Fruit fly (Drosophila melanogaster): ENCODE data around the gene Mrgn1.

Gene Mrgn1

dm6 chrX:13748906-13749872 is 27.4 kb upstream of the Mrgn1 start:
- TF ChIP-seq noc (tag; optimal IDR thresholded peaks at IDR 0.05), result peak; percentile 82

- no peak for TF ChIP-seq noc (tag; optimal IDR thresholded peaks at IDR 0.05)
These were observed 26.1 kb upstream of the Mrgn1 start for dm6 chrX:13747635-13748467.

- no peak for TF ChIP-seq noc (tag; optimal IDR thresholded peaks at IDR 0.05)
These were observed 25.3 kb upstream of the Mrgn1 start for dm6 chrX:13747052-13747451.

dm6 chrX:13744599-13745052 is 22.8 kb upstream of the Mrgn1 start, which contains the start of gene Grip91:
TSS of gene Grip91 (minus strand) at chrX:13744683.
- TF ChIP-seq noc (tag; optimal IDR thresholded peaks at IDR 0.05), result no peak

dm6 chrX:13740992-13741391 is 19.2 kb upstream of the Mrgn1 start:
- TF ChIP-seq noc (tag; optimal IDR thresholded peaks at IDR 0.05), result no peak

- peak; percentile 15 for TF ChIP-seq noc (tag; optimal IDR thresholded peaks at IDR 0.05)
These were observed 18.3 kb upstream of the Mrgn1 start for dm6 chrX:13740062-13740461.

- TF ChIP-seq noc (tag; optimal IDR thresholded peaks at IDR 0.05), result peak; percentile 95
These were observed 17.7 kb upstream of the Mrgn1 start, which contains the start of gene CG11151 for dm6 chrX:13739411-13739888. TSS of gene CG11151 (plus strand) at chrX:13739744.

dm6 chrX:13737939-13738338 is 16.2 kb upstream of the Mrgn1 start, which contains the start of gene CG11134:
TSS of gene CG11134 (plus strand) at chrX:13737942.
- TF ChIP-seq noc (tag; optimal IDR thresholded peaks at IDR 0.05), result no peak

dm6 chrX:13736174-13736482 is 14.4 kb upstream of the Mrgn1 start, which contains the start of gene g:
TSS of gene g (minus strand) at chrX:13736278.
- TF ChIP-seq noc (tag; optimal IDR thresholded peaks at IDR 0.05), result no peak

dm6 chrX:13735322-13736173 is 13.8 kb upstream of the Mrgn1 start:
- TF ChIP-seq noc (tag; optimal IDR thresholded peaks at IDR 0.05), result no peak

dm6 chrX:13734866-13735265 is 13.1 kb upstream of the Mrgn1 start:
- TF ChIP-seq noc (tag; optimal IDR thresholded peaks at IDR 0.05), result no peak

dm6 chrX:13717982-13718402 is 3.8 kb downstream of the Mrgn1 start, which contains the start of gene Nadsyn:
TSS of gene Nadsyn (minus strand) at chrX:13718285.
- TF ChIP-seq noc (tag; optimal IDR thresholded peaks at IDR 0.05), result no peak

dm6 chrX:13699666-13700065 is 22.1 kb downstream of the Mrgn1 start:
- TF ChIP-seq noc (tag; optimal IDR thresholded peaks at IDR 0.05), result no peak

dm6 chrX:13698717-13699427 is 22.9 kb downstream of the Mrgn1 start:
- TF ChIP-seq noc (tag; optimal IDR thresholded peaks at IDR 0.05), result no peak

- no peak for TF ChIP-seq noc (tag; optimal IDR thresholded peaks at IDR 0.05)
These were observed 29.8 kb downstream of the Mrgn1 start, which contains the start of gene Nna1 for dm6 chrX:13691992-13692391. TSS of gene Nna1 (plus strand) at chrX:13692292.
